Worm (Caenorhabditis elegans) whole organism, L4 larva: ENCODE data around the gene fbxa-88.

Experiments used
- F26F4.8 ChIP-seq: fragments of 200-800 bp; sonication (Bioruptor generic); conservative IDR thresholded peaks from 2 replicates; pipeline ENCODE4 v1.3.6; 2022; ENCODE audit warnings: missing genetic modification characterization, missing compliant biosample characterization
- F49E8.2 ChIP-seq: sonication (generic microtip); optimal IDR thresholded peaks from 2 replicates; lab custom pipeline; 2016; ENCODE audit warnings: missing compliant biosample characterization, mild to moderate bottlenecking, missing genetic modification characterization, borderline replicate concordance
- arid-1 ChIP-seq: fragments of 200-800 bp; sonication (Bioruptor generic); conservative IDR thresholded peaks from 2 replicates; pipeline ENCODE4 v1.3.6; 2022; ENCODE audit warnings: missing genetic modification reagents, missing genetic modification characterization, missing compliant biosample characterization
- ceh-82 ChIP-seq: sonication (generic microtip); optimal IDR thresholded peaks from 2 replicates; lab custom pipeline; 2017; ENCODE audit warnings: missing biosample characterization, missing genetic modification characterization
- ces-1 ChIP-seq: fragments of 150-350 bp; sonication (generic microtip); optimal IDR thresholded peaks from 4 replicates; lab custom pipeline; 2014; ENCODE audit warnings: missing biosample characterization, missing genetic modification reagents, missing genetic modification characterization
- fos-1 ChIP-seq: fragments of 150-350 bp; optimal IDR thresholded peaks from 2 replicates; lab custom pipeline; 2014; ENCODE audit warnings: missing biosample characterization, missing genetic modification characterization
- lin-39 ChIP-seq: fragments of 150-350 bp; optimal IDR thresholded peaks from 2 replicates; lab custom pipeline; 2014; ENCODE audit warnings: missing biosample characterization, missing genetic modification reagents, missing genetic modification characterization
- nhr-11 ChIP-seq: fragments of 150-350 bp; optimal IDR thresholded peaks from 2 replicates; lab custom pipeline; 2014; ENCODE audit warnings: missing biosample characterization, missing genetic modification characterization
- nhr-237 ChIP-seq: sonication (generic microtip); optimal IDR thresholded peaks from 2 replicates; lab custom pipeline; 2017; ENCODE audit warnings: missing biosample characterization, missing genetic modification characterization
- nhr-25 ChIP-seq: sonication (generic microtip); optimal IDR thresholded peaks from 2 replicates; lab custom pipeline; 2017; ENCODE audit warnings: missing genetic modification characterization, mild to moderate bottlenecking, missing compliant biosample characterization, antibody characterized with exemption, moderate library complexity, borderline replicate concordance; ENCODE audit not compliant: insufficient read depth
- zag-1 ChIP-seq: fragments of 150-350 bp; optimal IDR thresholded peaks from 2 replicates; lab custom pipeline; 2014; ENCODE audit warnings: missing biosample characterization, missing genetic modification characterization
- zip-11 ChIP-seq: fragments of 200-800 bp; sonication (Bioruptor generic); IDR thresholded peaks from 2 replicates; pipeline ENCODE4 v1.3.6; 2022; ENCODE audit warnings: missing genetic modification characterization, missing compliant biosample characterization

DNA sequence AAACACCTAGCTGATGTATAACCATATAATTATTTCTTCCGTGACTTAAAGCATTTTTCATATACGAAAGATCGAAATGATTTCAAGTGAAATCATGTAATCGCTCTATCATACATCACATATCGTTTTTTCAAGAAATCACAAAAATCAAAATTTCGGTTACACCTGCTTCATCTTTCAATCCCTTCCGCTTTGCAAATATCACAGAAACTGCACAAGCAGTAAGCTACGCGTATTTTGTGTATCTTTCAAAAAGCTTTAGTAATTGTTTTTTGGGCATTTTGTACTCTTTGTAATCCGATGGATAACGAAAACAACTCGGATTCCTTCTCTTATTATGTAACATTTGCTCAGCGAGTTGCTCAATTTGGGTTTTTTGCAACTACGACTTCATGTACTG is 27.5 kb downstream of the fbxa-88 start, which contains the start of gene str-25:
- no peak for TF ChIP-seq ces-1
- no peak for TF ChIP-seq zag-1 (tag; lab: Kevin White, UChicago)
- TF ChIP-seq nhr-237 (tag; lab: Kevin White, UChicago), result no peak
- no peak for TF ChIP-seq zip-11 (GFP tag; lab: Robert Waterston, UW)
- TF ChIP-seq F49E8.2 (tag; lab: Kevin White, UChicago), result no peak
- no peak for TF ChIP-seq arid-1 (GFP tag; lab: Robert Waterston, UW)
- no peak for TF ChIP-seq lin-39 (tag; lab: Kevin White, UChicago)
- no peak for TF ChIP-seq F26F4.8 (GFP tag; lab: Robert Waterston, UW)
- no peak for TF ChIP-seq ceh-82
- no peak for TF ChIP-seq nhr-11 (tag; lab: Kevin White, UChicago)
- no peak for TF ChIP-seq fos-1 (tag; lab: Kevin White, UChicago)
- no peak for TF ChIP-seq nhr-25
